Worm (Caenorhabditis elegans): ENCODE data around the gene rsef-1.

DNA sequence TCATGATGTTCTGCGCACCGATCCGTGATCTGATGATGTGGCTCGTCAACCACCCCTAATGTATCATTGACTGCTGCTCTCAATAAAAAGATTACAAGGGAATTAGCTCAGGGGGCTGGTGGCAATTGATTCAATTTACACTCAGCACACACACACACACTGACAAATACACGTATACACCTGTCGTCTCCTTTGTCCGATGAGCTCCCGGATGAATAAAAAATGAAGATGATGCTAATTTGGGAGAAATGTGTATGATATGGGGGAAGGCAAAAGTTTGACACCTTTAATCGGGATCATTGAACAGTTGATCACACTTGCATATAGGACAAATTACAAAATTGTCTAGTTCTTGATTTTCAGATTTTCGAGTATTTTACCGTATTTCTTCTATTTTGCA lies 7.9 kb upstream of the rsef-1 start:
- TF ChIP-seq unc-62 (GFP tag; optimal IDR thresholded peaks at IDR 0.05) (no peak), nhr-12 (tag; optimal IDR thresholded peaks at IDR 0.05) (no peak)

All from whole organism, mixed stage, embryonic.